Worm (Caenorhabditis elegans) whole organism, L4 larva: Measurements from ENCODE around the gene srx-84.
A peak's percentile ranks its signal among the peaks of the same experiment; 100 is the strongest.

Experiments used
- D1046.2 ChIP-seq: fragments of 200-800 bp; sonication (Bioruptor generic); IDR thresholded peaks from 2 replicates; pipeline ENCODE4 v1.3.6; 2022; ENCODE audit warnings: missing genetic modification characterization, missing compliant biosample characterization
- F10B5.3 ChIP-seq: sonication (generic microtip); optimal IDR thresholded peaks from 2 replicates; lab custom pipeline; 2016; ENCODE audit warnings: mild to moderate bottlenecking, missing genetic modification characterization, missing compliant biosample characterization
- F37D6.2 ChIP-seq: sonication (generic microtip); optimal IDR thresholded peaks from 2 replicates; lab custom pipeline; 2016; ENCODE audit warnings: mild to moderate bottlenecking, missing genetic modification characterization, missing compliant biosample characterization
- R02D3.7 ChIP-seq: fragments of 150-350 bp; sonication (generic microtip); optimal IDR thresholded peaks from 3 replicates; lab custom pipeline; 2014; ENCODE audit warnings: missing biosample characterization, missing genetic modification characterization
- T20F7.1 ChIP-seq: fragments of 200-800 bp; sonication (Bioruptor generic); optimal IDR thresholded peaks from 2 replicates; lab custom pipeline; 2018; ENCODE audit warnings: mild to moderate bottlenecking, missing genetic modification characterization, missing compliant biosample characterization
- T26A8.4 ChIP-seq: fragments of 200-800 bp; sonication (Bioruptor generic); IDR thresholded peaks from 2 replicates; pipeline ENCODE4 v1.3.6; 2022; ENCODE audit warnings: missing genetic modification characterization, missing compliant biosample characterization
- Y105C5A.15 ChIP-seq: fragments of 200-800 bp; sonication (Bioruptor generic); IDR thresholded peaks from 2 replicates; pipeline ENCODE4 v1.3.6; 2022; ENCODE audit warnings: missing genetic modification characterization, missing compliant biosample characterization
- Y48G9A.11 ChIP-seq: fragments of 200-800 bp; sonication (Bioruptor generic); IDR thresholded peaks from 2 replicates; pipeline ENCODE4 v1.3.6; 2022; ENCODE audit warnings: missing genetic modification reagents, missing genetic modification characterization, missing compliant biosample characterization
- Y5F2A.4 ChIP-seq: fragments of 200-800 bp; sonication (Bioruptor generic); optimal IDR thresholded peaks from 2 replicates; lab custom pipeline; 2018; ENCODE audit warnings: mild to moderate bottlenecking, missing genetic modification characterization, missing compliant biosample characterization
- ama-1 ChIP-seq: fragments of 150-350 bp; optimal IDR thresholded peaks from 2 replicates; lab custom pipeline; 2014; ENCODE audit warnings: inconsistent platforms, mixed read lengths
- ceh-20 ChIP-seq: fragments of 200-800 bp; sonication (Bioruptor generic); IDR thresholded peaks from 2 replicates; pipeline ENCODE4 v1.3.6; 2022; ENCODE audit warnings: missing genetic modification reagents, missing genetic modification characterization, missing compliant biosample characterization
- ceh-44 ChIP-seq: fragments of 200-800 bp; sonication (Bioruptor generic); IDR thresholded peaks from 2 replicates; pipeline ENCODE4 v1.3.6; 2022; ENCODE audit warnings: missing genetic modification reagents, missing genetic modification characterization, missing compliant biosample characterization
- ceh-62 ChIP-seq: sonication (generic microtip); optimal IDR thresholded peaks from 2 replicates; lab custom pipeline; 2017; ENCODE audit warnings: missing biosample characterization, missing genetic modification characterization
- ceh-82 ChIP-seq: sonication (generic microtip); optimal IDR thresholded peaks from 2 replicates; lab custom pipeline; 2017; ENCODE audit warnings: missing biosample characterization, missing genetic modification characterization
- daf-16 ChIP-seq, 3 experiments: sonication (generic microtip); optimal IDR thresholded peaks; 2 replicates each; lab custom pipeline; 2016 to 2017; ENCODE audit warnings: missing genetic modification characterization in 3 of 3, missing genetic modification reagents in 3 of 3, mild to moderate bottlenecking in 2 of 3, missing compliant biosample characterization in 2 of 3, missing biosample characterization in 1 of 3, moderate library complexity in 1 of 3
- daf-19 ChIP-seq: fragments of 200-800 bp; sonication (Bioruptor generic); conservative IDR thresholded peaks from 2 replicates; pipeline ENCODE4 v1.3.6; 2022; ENCODE audit warnings: missing genetic modification characterization, missing compliant biosample characterization
- dmd-6 ChIP-seq: fragments of 200-800 bp; sonication (Bioruptor generic); IDR thresholded peaks from 2 replicates; pipeline ENCODE4 v1.3.6; 2022; ENCODE audit warnings: missing genetic modification reagents, missing genetic modification characterization, missing compliant biosample characterization
- dmd-8 ChIP-seq: fragments of 200-800 bp; sonication (Bioruptor generic); IDR thresholded peaks from 2 replicates; pipeline ENCODE4 v1.3.6; 2022; ENCODE audit warnings: missing genetic modification characterization, missing compliant biosample characterization
- dpl-1 ChIP-seq: fragments of 150-350 bp; optimal IDR thresholded peaks from 2 replicates; lab custom pipeline; 2014; ENCODE audit warnings: missing biosample characterization, missing genetic modification reagents, missing genetic modification characterization
- gei-8 ChIP-seq: fragments of 200-800 bp; sonication (Bioruptor generic); optimal IDR thresholded peaks from 2 replicates; lab custom pipeline; 2018; ENCODE audit warnings: mild to moderate bottlenecking, missing genetic modification characterization, missing compliant biosample characterization
- hlh-11 ChIP-seq: fragments of 200-800 bp; sonication (Bioruptor generic); optimal IDR thresholded peaks from 2 replicates; lab custom pipeline; 2018; ENCODE audit warnings: mild to moderate bottlenecking, missing genetic modification characterization, missing compliant biosample characterization
- hmg-1.1 ChIP-seq: fragments of 200-800 bp; sonication (Bioruptor generic); IDR thresholded peaks from 2 replicates; pipeline ENCODE4 v1.3.6; 2022; ENCODE audit warnings: missing genetic modification reagents, missing genetic modification characterization, missing compliant biosample characterization
- lim-7 ChIP-seq: fragments of 200-800 bp; sonication (Bioruptor generic); IDR thresholded peaks from 2 replicates; pipeline ENCODE4 v1.3.6; 2022; ENCODE audit warnings: missing genetic modification characterization, missing compliant biosample characterization
- lin-13 ChIP-seq: fragments of 150-350 bp; optimal IDR thresholded peaks from 2 replicates; lab custom pipeline; 2014; ENCODE audit warnings: missing biosample characterization, missing genetic modification reagents, missing genetic modification characterization
- lin-38 ChIP-seq: fragments of 200-800 bp; sonication (Bioruptor generic); IDR thresholded peaks from 2 replicates; pipeline ENCODE4 v1.3.6; 2022; ENCODE audit warnings: missing genetic modification reagents, missing genetic modification characterization, missing compliant biosample characterization
- lsy-2 ChIP-seq, 2 experiments: fragments of 150-350 bp in 1 of 2; sonication (generic microtip) in 1 of 2; optimal IDR thresholded peaks; 2 replicates each; lab custom pipeline; 2014 to 2017; ENCODE audit warnings: missing biosample characterization in 2 of 2, missing genetic modification characterization in 2 of 2
- mdt-29 ChIP-seq: fragments of 200-800 bp; sonication (Bioruptor generic); IDR thresholded peaks from 2 replicates; pipeline ENCODE4 v1.3.6; 2022; ENCODE audit warnings: missing genetic modification reagents, missing genetic modification characterization, missing compliant biosample characterization
- mxl-2 ChIP-seq: fragments of 200-800 bp; sonication (Bioruptor generic); conservative IDR thresholded peaks from 2 replicates; pipeline ENCODE4 v1.3.6; 2022; ENCODE audit warnings: missing genetic modification reagents, missing genetic modification characterization, missing compliant biosample characterization
- nhr-10 ChIP-seq: fragments of 150-350 bp; optimal IDR thresholded peaks from 2 replicates; lab custom pipeline; 2014; ENCODE audit warnings: missing biosample characterization, missing genetic modification characterization
- nhr-102 ChIP-seq: sonication (generic microtip); optimal IDR thresholded peaks from 2 replicates; lab custom pipeline; 2016; ENCODE audit warnings: mild to moderate bottlenecking, missing genetic modification characterization, moderate library complexity, missing compliant biosample characterization
- nhr-11 ChIP-seq: fragments of 150-350 bp; optimal IDR thresholded peaks from 2 replicates; lab custom pipeline; 2014; ENCODE audit warnings: missing biosample characterization, missing genetic modification characterization
- nhr-111 ChIP-seq: fragments of 200-800 bp; sonication (Bioruptor generic); optimal IDR thresholded peaks from 2 replicates; lab custom pipeline; 2018; ENCODE audit warnings: mild to moderate bottlenecking, missing genetic modification characterization, missing compliant biosample characterization
- nhr-25 ChIP-seq: sonication (generic microtip); optimal IDR thresholded peaks from 2 replicates; lab custom pipeline; 2017; ENCODE audit warnings: missing genetic modification characterization, mild to moderate bottlenecking, missing compliant biosample characterization, antibody characterized with exemption, moderate library complexity, borderline replicate concordance; ENCODE audit not compliant: insufficient read depth
- nhr-28 ChIP-seq: fragments of 150-350 bp; optimal IDR thresholded peaks from 2 replicates; lab custom pipeline; 2014; ENCODE audit warnings: missing biosample characterization, missing genetic modification characterization
- nhr-41 ChIP-seq: fragments of 200-800 bp; sonication (Bioruptor generic); IDR thresholded peaks from 2 replicates; pipeline ENCODE4 v1.3.6; 2022; ENCODE audit warnings: missing genetic modification reagents, missing genetic modification characterization, missing compliant biosample characterization
- nhr-6 ChIP-seq: fragments of 150-350 bp; optimal IDR thresholded peaks from 2 replicates; lab custom pipeline; 2014; ENCODE audit warnings: missing biosample characterization, missing genetic modification characterization
- nhr-76 ChIP-seq: fragments of 150-350 bp; optimal IDR thresholded peaks from 2 replicates; lab custom pipeline; 2014; ENCODE audit warnings: missing biosample characterization, missing genetic modification characterization
- php-3 ChIP-seq: fragments of 200-800 bp; sonication (Bioruptor generic); IDR thresholded peaks from 2 replicates; pipeline ENCODE4 v1.3.6; 2022; ENCODE audit warnings: missing genetic modification reagents, missing genetic modification characterization, missing compliant biosample characterization
- pqm-1 ChIP-seq: sonication (generic microtip); optimal IDR thresholded peaks from 2 replicates; lab custom pipeline; 2017; ENCODE audit warnings: missing biosample characterization, missing genetic modification characterization
- rbr-2 ChIP-seq: sonication (generic microtip); optimal IDR thresholded peaks from 2 replicates; lab custom pipeline; 2016; ENCODE audit warnings: missing genotype, missing genetic modification characterization, missing compliant biosample characterization
- skn-1 ChIP-seq: fragments of 150-350 bp; optimal IDR thresholded peaks from 2 replicates; lab custom pipeline; 2014; ENCODE audit warnings: missing biosample characterization, missing genetic modification characterization
- spr-1 ChIP-seq: sonication (generic microtip); optimal IDR thresholded peaks from 2 replicates; lab custom pipeline; 2016; ENCODE audit warnings: mild to moderate bottlenecking, missing genetic modification characterization, missing compliant biosample characterization
- tra-1 ChIP-seq: fragments of 200-800 bp; sonication (Bioruptor generic); IDR thresholded peaks from 2 replicates; pipeline ENCODE4 v1.3.6; 2022; ENCODE audit warnings: missing genetic modification reagents, missing genetic modification characterization, missing compliant biosample characterization
- vab-7 ChIP-seq: fragments of 200-800 bp; sonication (Bioruptor generic); IDR thresholded peaks from 2 replicates; pipeline ENCODE4 v1.3.6; 2022; ENCODE audit warnings: missing genetic modification reagents, missing genetic modification characterization, missing compliant biosample characterization
- zfp-2 ChIP-seq: sonication (generic microtip); optimal IDR thresholded peaks from 2 replicates; lab custom pipeline; 2016; ENCODE audit warnings: mild to moderate bottlenecking, missing genetic modification characterization, missing compliant biosample characterization
- zfp-3 ChIP-seq: fragments of 200-800 bp; sonication (Bioruptor generic); conservative IDR thresholded peaks from 2 replicates; pipeline ENCODE4 v1.3.6; 2022; ENCODE audit warnings: missing genetic modification reagents, missing genetic modification characterization, missing compliant biosample characterization
- ztf-11 ChIP-seq: fragments of 150-350 bp; optimal IDR thresholded peaks from 2 replicates; lab custom pipeline; 2014; ENCODE audit warnings: missing biosample characterization, missing genetic modification characterization
- ztf-7 ChIP-seq: fragments of 150-350 bp; optimal IDR thresholded peaks from 2 replicates; lab custom pipeline; 2014; ENCODE audit warnings: missing biosample characterization, missing genetic modification characterization

srx-84 gene

DNA sequence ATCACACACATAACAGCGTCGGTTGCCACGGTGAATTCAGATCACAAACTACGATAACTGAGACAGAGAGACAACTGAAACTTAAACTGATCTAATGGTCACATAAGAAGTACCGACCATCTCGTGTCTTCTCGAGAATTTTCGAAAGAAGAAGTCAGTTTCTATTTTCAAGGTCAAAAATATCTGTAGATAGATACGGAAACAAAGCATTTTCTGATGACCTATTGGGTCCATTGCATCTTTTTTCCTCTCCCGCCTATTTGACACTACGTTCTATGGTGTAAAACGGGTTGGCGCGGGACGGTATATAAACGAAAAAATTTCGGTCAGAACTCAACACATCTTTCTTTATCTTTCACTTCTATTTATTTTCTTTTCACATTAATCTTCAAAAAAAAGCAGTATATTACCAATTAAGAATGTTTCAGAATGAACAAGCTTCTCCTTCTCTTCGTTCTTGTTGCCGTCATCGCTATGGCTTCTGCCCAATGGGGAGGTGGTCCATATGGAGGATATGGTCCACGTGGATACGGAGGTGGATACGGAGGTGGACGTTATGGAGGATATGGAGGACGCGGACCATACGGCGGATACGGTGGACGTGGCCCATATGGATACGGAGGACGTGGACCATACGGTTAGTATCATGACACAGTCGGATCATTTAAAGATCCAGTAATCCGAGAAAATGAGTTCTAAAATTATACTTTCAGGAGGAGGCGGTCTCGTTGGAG is 17.2 kb downstream of the srx-84 start, which contains the start of gene nlp-24 (continued):
- no peak for TF ChIP-seq lim-7
- no peak for TF ChIP-seq php-3 (GFP tag; lab: Robert Waterston, UW)
- no peak for TF ChIP-seq ceh-62 (tag; lab: Kevin White, UChicago)
- TF ChIP-seq mxl-2 (GFP tag; lab: Robert Waterston, UW) = no peak
- no peak for TF ChIP-seq ztf-7 (tag; lab: Kevin White, UChicago)
- TF ChIP-seq nhr-28 (tag; lab: Kevin White, UChicago) = peak; percentile 40
- TF ChIP-seq tra-1 (GFP tag; lab: Robert Waterston, UW) = no peak
- TF ChIP-seq nhr-76 (tag; lab: Kevin White, UChicago) = peak; percentile 16
- TF ChIP-seq ama-1 (lab: Kevin White, UChicago) = no peak
- no peak for TF ChIP-seq vab-7
- peak; percentile 5 for TF ChIP-seq rbr-2
- TF ChIP-seq F10B5.3 (tag; lab: Kevin White, UChicago) = no peak
- TF ChIP-seq nhr-11 (tag; lab: Kevin White, UChicago) = no peak
- no peak for TF ChIP-seq daf-16 (GFP tag; optimal IDR thresholded peaks at IDR 0.05; lab: Kevin White, UChicago)
- no peak for TF ChIP-seq daf-16 (tag; optimal IDR thresholded peaks at IDR 0.05; lab: Kevin White, UChicago)
- no peak for TF ChIP-seq zfp-3 (GFP tag; lab: Robert Waterston, UW)
- no peak for TF ChIP-seq gei-8 (GFP tag; lab: Kevin White, UChicago)
- no peak for TF ChIP-seq F37D6.2 (tag; lab: Kevin White, UChicago)
- no peak for TF ChIP-seq dpl-1 (GFP tag; lab: Kevin White, UChicago)
- TF ChIP-seq nhr-25 = peak; percentile 79
- TF ChIP-seq dmd-8 (GFP tag; lab: Robert Waterston, UW) = no peak
- TF ChIP-seq R02D3.7 (tag; lab: Kevin White, UChicago) = no peak
- peak; percentile 45 for TF ChIP-seq dmd-6 (GFP tag; lab: Robert Waterston, UW)
- TF ChIP-seq ceh-44 = no peak
- no peak for TF ChIP-seq daf-19 (GFP tag; lab: Robert Waterston, UW)
- no peak for TF ChIP-seq pqm-1 (tag; lab: Kevin White, UChicago)
- TF ChIP-seq nhr-6 (tag; lab: Kevin White, UChicago) = no peak
- TF ChIP-seq spr-1 (tag; lab: Kevin White, UChicago) = no peak
- TF ChIP-seq hmg-1.1 (GFP tag; lab: Robert Waterston, UW) = no peak
- TF ChIP-seq nhr-111 (GFP tag; lab: Kevin White, UChicago) = no peak
- TF ChIP-seq mdt-29 (GFP tag; lab: Robert Waterston, UW) = no peak; the same call in 1 of the 2 replicates
- TF ChIP-seq ztf-11 (tag; lab: Kevin White, UChicago) = no peak
- no peak; the same call in 1 of the 2 replicates for TF ChIP-seq T26A8.4 (GFP tag; lab: Robert Waterston, UW)
- no peak for TF ChIP-seq nhr-102 (tag; lab: Kevin White, UChicago)
- TF ChIP-seq D1046.2 (GFP tag; lab: Robert Waterston, UW) = no peak
- TF ChIP-seq Y5F2A.4 (GFP tag; lab: Kevin White, UChicago) = no peak
- TF ChIP-seq nhr-10 (tag; lab: Kevin White, UChicago) = no peak
- TF ChIP-seq lsy-2 (tag; optimal IDR thresholded peaks at IDR 0.05; lab: Kevin White, UChicago) = peak in 1 of 2 experiments; percentile 4
- no peak for TF ChIP-seq skn-1 (tag; lab: Kevin White, UChicago)
- TF ChIP-seq Y105C5A.15 (GFP tag; lab: Robert Waterston, UW) = no peak
- TF ChIP-seq hlh-11 (tag; lab: Kevin White, UChicago) = peak; percentile 22
- no peak for TF ChIP-seq lin-13
- TF ChIP-seq lin-38 (GFP tag; lab: Robert Waterston, UW) = no peak
- no peak for TF ChIP-seq Y48G9A.11 (GFP tag; lab: Robert Waterston, UW)
- no peak for TF ChIP-seq T20F7.1 (GFP tag; lab: Kevin White, UChicago)
- TF ChIP-seq ceh-20 (GFP tag; lab: Robert Waterston, UW) = no peak
- TF ChIP-seq ceh-82 = no peak
- TF ChIP-seq nhr-41 (GFP tag; lab: Robert Waterston, UW) = no peak
- no peak for TF ChIP-seq zfp-2 (tag; lab: Kevin White, UChicago)
